Fruit fly (Drosophila melanogaster) whole organism, embryonic: ENCODE results near the gene CG13075.

ENCODE experiments used
- B-H1 ChIP-seq: fragments of 200-800 bp; sonication (Bioruptor generic); IDR thresholded peaks from 3 replicates; pipeline ENCODE4 v1.3.6; 2022; ENCODE audit warnings: missing biosample characterization, missing genetic modification characterization
- CG10543 ChIP-seq: fragments of 200-800 bp; sonication (Bioruptor generic); optimal IDR thresholded peaks from 3 replicates; lab custom pipeline; 2017; ENCODE audit warnings: missing biosample characterization, mild to moderate bottlenecking, missing genetic modification characterization, moderate library complexity
- CG10654 ChIP-seq: fragments of 200-800 bp; sonication (Bioruptor generic); optimal IDR thresholded peaks from 2 replicates; lab custom pipeline; 2016; ENCODE audit warnings: missing biosample characterization, missing genetic modification characterization
- CG12769 ChIP-seq: fragments of 200-800 bp; sonication (Bioruptor generic); optimal IDR thresholded peaks from 2 replicates; lab custom pipeline; 2019; ENCODE audit warnings: missing biosample characterization, mild to moderate bottlenecking, missing genetic modification characterization, moderate library complexity
- CG14667 ChIP-seq: fragments of 200-800 bp; sonication (Bioruptor generic); IDR thresholded peaks from 2 replicates; pipeline ENCODE4 v1.3.6; 2022; ENCODE audit warnings: missing biosample characterization, missing genetic modification characterization
- CG1529 ChIP-seq: fragments of 200-800 bp; sonication (Bioruptor generic); optimal IDR thresholded peaks from 3 replicates; lab custom pipeline; 2018; ENCODE audit warnings: missing biosample characterization, missing genetic modification characterization
- CG15479 ChIP-seq: fragments of 200-800 bp; sonication (Bioruptor generic); optimal IDR thresholded peaks from 3 replicates; lab custom pipeline; 2019; ENCODE audit warnings: missing biosample characterization, mild to moderate bottlenecking, missing genetic modification characterization, moderate library complexity
- CG17186 ChIP-seq: fragments of 200-800 bp; sonication (Bioruptor generic); optimal IDR thresholded peaks from 3 replicates; lab custom pipeline; 2017; ENCODE audit warnings: missing biosample characterization, missing genetic modification reagents, missing genetic modification characterization
- CG17361 ChIP-seq: fragments of 200-800 bp; sonication (Bioruptor generic); IDR thresholded peaks from 3 replicates; pipeline ENCODE4 v1.3.6; 2022; ENCODE audit warnings: missing biosample characterization, missing genetic modification characterization
- CG17802 ChIP-seq: fragments of 200-800 bp; sonication (Bioruptor generic); optimal IDR thresholded peaks from 2 replicates; lab custom pipeline; 2018; ENCODE audit warnings: missing biosample characterization, mild to moderate bottlenecking, missing genetic modification characterization, moderate library complexity
- CG2202 ChIP-seq: fragments of 200-800 bp; sonication (Bioruptor generic); optimal IDR thresholded peaks from 2 replicates; lab custom pipeline; 2018; ENCODE audit warnings: missing biosample characterization, mild to moderate bottlenecking, missing genetic modification characterization
- CG31441 ChIP-seq: fragments of 200-800 bp; sonication (Bioruptor generic); IDR thresholded peaks from 2 replicates; pipeline ENCODE4 v1.3.6; 2022; ENCODE audit warnings: missing biosample characterization, missing genetic modification characterization
- CG43689 ChIP-seq: fragments of 200-800 bp; sonication (Bioruptor generic); IDR thresholded peaks from 2 replicates; pipeline ENCODE4 v1.3.6; 2022; ENCODE audit warnings: missing biosample characterization, missing genetic modification characterization
- CG4617 ChIP-seq: fragments of 200-800 bp; sonication (Bioruptor generic); optimal IDR thresholded peaks from 3 replicates; lab custom pipeline; 2016; ENCODE audit warnings: missing biosample characterization, missing genetic modification characterization, borderline replicate concordance
- CG5245 ChIP-seq: fragments of 200-800 bp; sonication (Bioruptor generic); optimal IDR thresholded peaks from 3 replicates; lab custom pipeline; 2016; ENCODE audit warnings: missing biosample characterization, missing genetic modification characterization
- CG6765 ChIP-seq: fragments of 200-800 bp; sonication (Bioruptor generic); optimal IDR thresholded peaks from 3 replicates; lab custom pipeline; 2017; ENCODE audit warnings: missing biosample characterization, mild to moderate bottlenecking, missing genetic modification characterization
- CG7928 ChIP-seq: fragments of 200-800 bp; sonication (Bioruptor generic); optimal IDR thresholded peaks from 2 replicates; lab custom pipeline; 2017; ENCODE audit warnings: missing biosample characterization, mild to moderate bottlenecking, missing genetic modification characterization
- CG8290 ChIP-seq, 3 experiments: fragments of 200-800 bp; sonication (Bioruptor generic); optimal IDR thresholded peaks; 2 replicates each; lab custom pipeline; 2016 to 2019; ENCODE audit warnings: missing biosample characterization in 3 of 3, missing genetic modification characterization in 3 of 3, mild to moderate bottlenecking in 2 of 3, moderate library complexity in 1 of 3
- CG8478 ChIP-seq: fragments of >200 bp; optimal IDR thresholded peaks from 2 replicates; lab custom pipeline; 2018
- D19A ChIP-seq: fragments of 200-800 bp; optimal IDR thresholded peaks from 3 replicates; lab custom pipeline; 2019; ENCODE audit warnings: missing biosample characterization, mild to moderate bottlenecking, missing genetic modification characterization, moderate library complexity
- Dek ChIP-seq: fragments of 200-800 bp; sonication (Bioruptor generic); optimal IDR thresholded peaks from 3 replicates; lab custom pipeline; 2019; ENCODE audit warnings: missing biosample characterization, mild to moderate bottlenecking, missing genetic modification characterization, moderate library complexity
- ERR ChIP-seq: fragments of 200-800 bp; sonication (Bioruptor generic); optimal IDR thresholded peaks from 2 replicates; lab custom pipeline; 2016; ENCODE audit warnings: missing biosample characterization, missing genetic modification characterization
- Elba2 ChIP-seq: fragments of 200-800 bp; sonication (Bioruptor generic); optimal IDR thresholded peaks from 3 replicates; lab custom pipeline; 2016; ENCODE audit warnings: missing biosample characterization, missing genetic modification characterization
- Lhr ChIP-seq: fragments of 200-800 bp; sonication (Bioruptor generic); optimal IDR thresholded peaks from 3 replicates; lab custom pipeline; 2017; ENCODE audit warnings: mild to moderate bottlenecking, missing biosample characterization, missing genetic modification reagents, missing genetic modification characterization
- Opbp ChIP-seq: fragments of 200-800 bp; sonication (Bioruptor generic); IDR thresholded peaks from 3 replicates; pipeline ENCODE4 v1.3.6; 2022; ENCODE audit warnings: missing biosample characterization, missing genetic modification characterization; ENCODE audit not compliant: partially characterized antibody
- Vsx1 ChIP-seq: fragments of 200-800 bp; sonication (Bioruptor generic); optimal IDR thresholded peaks from 2 replicates; lab custom pipeline; 2017; ENCODE audit warnings: missing biosample characterization, mild to moderate bottlenecking, missing genetic modification characterization, missing genetic modification reagents
- al ChIP-seq: fragments of 200-800 bp; sonication (Bioruptor generic); IDR thresholded peaks from 2 replicates; pipeline ENCODE4 v1.3.6; 2022; ENCODE audit warnings: missing biosample characterization, missing genetic modification characterization
- corto ChIP-seq: fragments of 200-800 bp; sonication (Bioruptor generic); optimal IDR thresholded peaks from 2 replicates; lab custom pipeline; 2016; ENCODE audit warnings: missing biosample characterization, mild to moderate bottlenecking, missing genetic modification characterization, moderate library complexity
- gce ChIP-seq: fragments of 200-800 bp; sonication (Bioruptor generic); IDR thresholded peaks from 3 replicates; pipeline ENCODE4 v1.3.6; 2022; ENCODE audit warnings: missing biosample characterization, missing genetic modification characterization
- grau ChIP-seq: fragments of 200-800 bp; optimal IDR thresholded peaks from 3 replicates; lab custom pipeline; 2019; ENCODE audit warnings: missing biosample characterization, mild to moderate bottlenecking, missing genetic modification characterization, moderate library complexity
- gro ChIP-seq: fragments of 200-800 bp; sonication (Bioruptor generic); optimal IDR thresholded peaks from 2 replicates; lab custom pipeline; 2016; ENCODE audit warnings: missing biosample characterization, missing genetic modification characterization
- gsb-n ChIP-seq: fragments of 200-800 bp; sonication (Bioruptor generic); optimal IDR thresholded peaks from 3 replicates; lab custom pipeline; 2018; ENCODE audit warnings: missing biosample characterization, mild to moderate bottlenecking, missing genetic modification characterization
- insv ChIP-seq, 2 experiments: fragments of 200-800 bp; sonication (Bioruptor generic); optimal IDR thresholded peaks; 3 replicates each; lab custom pipeline; 2016 to 2018; ENCODE audit warnings: missing biosample characterization in 2 of 2, missing genetic modification characterization in 2 of 2
- jing ChIP-seq: fragments of 200-800 bp; sonication (Bioruptor generic); optimal IDR thresholded peaks from 2 replicates; lab custom pipeline; 2018; ENCODE audit warnings: missing biosample characterization, mild to moderate bottlenecking, missing genetic modification characterization
- kni ChIP-seq: fragments of 200-800 bp; sonication (Bioruptor generic); optimal IDR thresholded peaks from 3 replicates; lab custom pipeline; 2017; ENCODE audit warnings: mild to moderate bottlenecking, missing biosample characterization, missing genetic modification reagents, missing genetic modification characterization
- mam ChIP-seq: fragments of 200-800 bp; sonication (Bioruptor generic); optimal IDR thresholded peaks from 3 replicates; lab custom pipeline; 2016; ENCODE audit warnings: missing biosample characterization, missing genetic modification characterization
- mirr ChIP-seq: fragments of 200-800 bp; sonication (Bioruptor generic); optimal IDR thresholded peaks from 3 replicates; lab custom pipeline; 2018; ENCODE audit warnings: missing biosample characterization, mild to moderate bottlenecking, missing genetic modification characterization
- org-1 ChIP-seq: fragments of 200-800 bp; sonication (Bioruptor generic); optimal IDR thresholded peaks from 2 replicates; lab custom pipeline; 2017; ENCODE audit warnings: missing biosample characterization, missing genetic modification characterization
- peb ChIP-seq: fragments of 200-800 bp; sonication (Bioruptor generic); IDR thresholded peaks from 2 replicates; pipeline ENCODE4 v1.3.6; 2022; ENCODE audit warnings: missing biosample characterization, missing genetic modification characterization
- pita ChIP-seq: fragments of 200-800 bp; sonication (Bioruptor generic); optimal IDR thresholded peaks from 2 replicates; lab custom pipeline; 2017; ENCODE audit warnings: missing biosample characterization, mild to moderate bottlenecking, missing genetic modification characterization
- sd ChIP-seq: fragments of 200-800 bp; sonication (Bioruptor generic); optimal IDR thresholded peaks from 3 replicates; lab custom pipeline; 2018; ENCODE audit warnings: missing biosample characterization, mild to moderate bottlenecking, missing genetic modification characterization, moderate library complexity
- slbo ChIP-seq: fragments of 200-800 bp; sonication (Bioruptor generic); IDR thresholded peaks from 2 replicates; pipeline ENCODE4 v1.3.6; 2022; ENCODE audit warnings: missing biosample characterization, missing genetic modification characterization
- sug ChIP-seq: fragments of 200-800 bp; optimal IDR thresholded peaks from 2 replicates; lab custom pipeline; 2019; ENCODE audit warnings: missing biosample characterization, mild to moderate bottlenecking, missing genetic modification characterization, moderate library complexity
- trh ChIP-seq: fragments of 200-800 bp; sonication (Bioruptor generic); optimal IDR thresholded peaks from 2 replicates; lab custom pipeline; 2016; ENCODE audit warnings: missing biosample characterization, missing genetic modification characterization
- vnd ChIP-seq: fragments of 200-800 bp; sonication (Bioruptor generic); IDR thresholded peaks from 3 replicates; pipeline ENCODE4 v1.3.6; 2022; ENCODE audit warnings: missing biosample characterization, missing genetic modification characterization; ENCODE audit not compliant: partially characterized antibody
- z ChIP-seq: fragments of 200-800 bp; sonication (Bioruptor generic); IDR thresholded peaks from 3 replicates; pipeline ENCODE4 v1.3.6; 2022; ENCODE audit warnings: missing biosample characterization, missing genetic modification characterization

Gene CG13075

dm6 chr3L:16041260-16042079, 42.3 kb upstream of the CG13075 start (continued):
- TF ChIP-seq Lhr (GFP tag; lab: Kevin White, UChicago) (no peak), gsb-n (tag; lab: Kevin White, UChicago) (no peak)

dm6 chr3L:16042080-16042344, 41.8 kb upstream of the CG13075 start:
- peak; percentile 54 for TF ChIP-seq D19A (tag; lab: Kevin White, UChicago)
- TF ChIP-seq trh (GFP tag; lab: Kevin White, UChicago) = no peak

DNA sequence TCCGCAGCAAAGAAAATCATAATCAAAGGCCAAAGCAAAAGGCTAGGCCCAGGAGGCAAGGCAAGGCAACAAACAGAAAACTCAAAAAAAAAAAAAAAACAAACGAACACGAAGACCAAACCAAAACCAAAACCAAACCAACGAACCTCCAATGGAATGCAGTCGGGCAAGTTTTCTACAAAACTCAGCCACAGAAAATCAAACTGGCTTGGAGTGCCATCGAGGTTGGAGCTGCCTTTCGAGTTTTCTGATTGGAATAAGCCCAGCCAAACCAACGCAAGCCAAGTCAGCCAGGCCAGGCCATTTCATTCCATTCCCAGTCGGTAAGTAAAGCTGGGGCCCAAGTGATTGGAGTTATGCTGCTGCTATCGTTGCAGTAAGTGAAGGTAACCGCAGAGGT, 41.2 kb upstream of the CG13075 start:
- TF ChIP-seq gce (GFP tag; lab: Robert Waterston, UW) (no peak), org-1 (GFP tag; lab: Kevin White, UChicago) (no peak), CG17361 (GFP tag; lab: Robert Waterston, UW) (no peak), slbo (GFP tag; lab: Robert Waterston, UW) (no peak), CG5245 (no peak), CG31441 (GFP tag; lab: Robert Waterston, UW) (no peak), CG14667 (GFP tag; lab: Robert Waterston, UW) (no peak), CG15479 (GFP tag; lab: Kevin White, UChicago) (no peak), grau (tag; lab: Kevin White, UChicago) (no peak), Dek (tag; lab: Kevin White, UChicago) (no peak), CG8290 (GFP tag; optimal IDR thresholded peaks at IDR 0.05; lab: Kevin White, UChicago) (no peak), CG8290 (tag; optimal IDR thresholded peaks at IDR 0.05; lab: Kevin White, UChicago) (peak in 1 of 2 experiments; percentile 5), CG17186 (GFP tag; lab: Kevin White, UChicago) (no peak), sd (tag; lab: Kevin White, UChicago) (peak; percentile 94), CG1529 (GFP tag; lab: Kevin White, UChicago) (no peak), CG17802 (tag; lab: Kevin White, UChicago) (no peak), gro (GFP tag; lab: Kevin White, UChicago) (no peak), CG43689 (GFP tag; lab: Robert Waterston, UW) (no peak), peb (GFP tag; lab: Robert Waterston, UW) (no peak), pita (GFP tag; lab: Kevin White, UChicago) (no peak), Opbp (GFP tag; lab: Robert Waterston, UW) (0 out of 3 replicates have a peak, but pooled peaks have one; percentile 26), vnd (no peak), CG7928 (GFP tag; lab: Kevin White, UChicago) (no peak), kni (GFP tag; lab: Kevin White, UChicago) (peak; percentile 4), z (GFP tag; lab: Robert Waterston, UW) (peak; percentile 60; the same call in 1 of the 3 replicates), sug (tag; lab: Kevin White, UChicago) (no peak), insv (GFP tag; optimal IDR thresholded peaks at IDR 0.05; lab: Kevin White, UChicago) (peak in 1 of 2 experiments; percentile 76), ERR (GFP tag; lab: Kevin White, UChicago) (no peak), mam (no peak), CG8478 (no peak), CG12769 (peak; percentile 47), CG10654 (no peak), jing (GFP tag; lab: Kevin White, UChicago) (no peak), corto (GFP tag; lab: Kevin White, UChicago) (peak; percentile 36), CG4617 (GFP tag; lab: Kevin White, UChicago) (no peak), CG2202 (no peak), Elba2 (GFP tag; lab: Kevin White, UChicago) (no peak), al (GFP tag; lab: Robert Waterston, UW) (no peak), B-H1 (GFP tag; lab: Robert Waterston, UW) (no peak), Vsx1 (peak; percentile 21), CG10543 (peak; percentile 29), CG6765 (GFP tag; lab: Kevin White, UChicago) (no peak), mirr (GFP tag; lab: Kevin White, UChicago) (no peak)
